Worm (Caenorhabditis elegans): ENCODE data around the gene unc-64.
A peak's percentile ranks its signal among the peaks of the same experiment; 100 is the strongest.

unc-64 gene

ce11 chrIII:13307107-13307506, 30.0 kb downstream of the unc-64 start, which contains the start of the genes klp-19 and slc-36.1 (continued):
- TF ChIP-seq nhr-237 (tag; optimal IDR thresholded peaks at IDR 0.05) (no peak), fkh-2 (tag; optimal IDR thresholded peaks at IDR 0.05) (no peak), ama-1 (optimal IDR thresholded peaks at IDR 0.05) (no peak), mdl-1 (tag; optimal IDR thresholded peaks at IDR 0.05) (no peak), nhr-12 (tag; optimal IDR thresholded peaks at IDR 0.05) (no peak)

DNA sequence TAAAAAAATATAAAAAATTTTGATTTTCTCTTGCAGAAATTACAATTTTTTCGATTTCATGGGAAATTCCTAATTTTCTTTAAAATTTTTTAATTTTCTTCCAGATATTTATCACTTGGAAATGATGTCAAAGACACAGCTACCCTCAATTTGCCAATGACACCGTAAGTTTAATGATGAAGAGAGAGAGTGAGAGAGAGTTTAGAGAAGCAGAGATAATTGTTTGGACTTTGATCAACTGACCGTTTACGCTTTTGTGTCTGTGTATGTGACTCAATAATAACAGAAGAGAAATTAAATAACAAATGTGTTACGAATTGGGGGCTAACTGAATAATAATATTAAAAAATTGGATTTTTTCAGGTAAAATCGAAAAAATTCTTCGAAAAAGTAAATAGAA, 33.5 kb downstream of the unc-64 start:
- TF ChIP-seq egl-5 (tag; optimal IDR thresholded peaks at IDR 0.05) (no peak), fkh-10 (GFP tag; optimal IDR thresholded peaks at IDR 0.05) (no peak), elt-2 (tag; optimal IDR thresholded peaks at IDR 0.05) (peak; percentile 32), pqm-1 (tag; optimal IDR thresholded peaks at IDR 0.05) (peak; percentile 56), nhr-23 (tag; optimal IDR thresholded peaks at IDR 0.05) (peak; percentile 26), pha-4 (tag; optimal IDR thresholded peaks at IDR 0.05) (peak; percentile 67), nhr-12 (tag; optimal IDR thresholded peaks at IDR 0.05) (no peak), sea-2 (GFP tag; optimal IDR thresholded peaks at IDR 0.05) (no peak), lin-15B (tag; optimal IDR thresholded peaks at IDR 0.05) (no peak)

- TF ChIP-seq nhr-23 (tag; optimal IDR thresholded peaks at IDR 0.05) (peak; percentile 64), mml-1 (tag; optimal IDR thresholded peaks at IDR 0.05) (no peak), nhr-76 (tag; optimal IDR thresholded peaks at IDR 0.05) (no peak), ceh-16 (tag; optimal IDR thresholded peaks at IDR 0.05) (no peak), pha-4 (tag; optimal IDR thresholded peaks at IDR 0.05) (peak; percentile 69), nfya-1 (tag; optimal IDR thresholded peaks at IDR 0.05; ENCODE audit: insufficient read depth) (peak; percentile 55), ceh-28 (tag; optimal IDR thresholded peaks at IDR 0.05) (peak; percentile 34), fkh-10 (GFP tag; optimal IDR thresholded peaks at IDR 0.05) (no peak), nhr-25 (tag; optimal IDR thresholded peaks at IDR 0.05) (peak; percentile 16), jun-1 (tag; optimal IDR thresholded peaks at IDR 0.05) (no peak), nhr-237 (tag; optimal IDR thresholded peaks at IDR 0.05) (no peak), lin-15B (tag; optimal IDR thresholded peaks at IDR 0.05) (peak; percentile 46), nhr-43 (tag; optimal IDR thresholded peaks at IDR 0.05; ENCODE audit: poor library complexity, severe bottlenecking) (no peak)
Measured at ce11 chrIII:13313788-13314187, 36.7 kb downstream of the unc-64 start, which contains the start of gene Y43F4B.10. TSS of gene Y43F4B.10 (plus strand) at chrIII:13314068.

- TF ChIP-seq jun-1 (tag; optimal IDR thresholded peaks at IDR 0.05), result no peak
- no peak for TF ChIP-seq lin-15B (tag; optimal IDR thresholded peaks at IDR 0.05)
- TF ChIP-seq hmg-11 (tag; optimal IDR thresholded peaks at IDR 0.05), result no peak
- no peak for TF ChIP-seq pha-4 (tag; optimal IDR thresholded peaks at IDR 0.05)
- no peak for TF ChIP-seq skn-1 (tag; optimal IDR thresholded peaks at IDR 0.05)
- TF ChIP-seq elt-1 (tag; optimal IDR thresholded peaks at IDR 0.05), result no peak
- no peak for TF ChIP-seq lsy-12 (tag; optimal IDR thresholded peaks at IDR 0.05)
- TF ChIP-seq ceh-16 (tag; optimal IDR thresholded peaks at IDR 0.05), result no peak
- no peak for TF ChIP-seq egl-5 (tag; optimal IDR thresholded peaks at IDR 0.05)
- TF ChIP-seq ceh-9 (tag; optimal IDR thresholded peaks at IDR 0.05), result no peak
Measured at ce11 chrIII:13314636-13315035, 37.6 kb downstream of the unc-64 start.

ce11 chrIII:13315071-13315470, 38.0 kb downstream of the unc-64 start, which contains the start of gene dph-7:
TSS of gene dph-7 (plus strand) at chrIII:13315123.
- TF ChIP-seq nhr-11 (tag; optimal IDR thresholded peaks at IDR 0.05) (no peak), nhr-28 (tag; optimal IDR thresholded peaks at IDR 0.05) (no peak), elt-2 (tag; optimal IDR thresholded peaks at IDR 0.05) (no peak), mdl-1 (tag; optimal IDR thresholded peaks at IDR 0.05) (no peak), ceh-28 (tag; optimal IDR thresholded peaks at IDR 0.05) (no peak), ceh-9 (tag; optimal IDR thresholded peaks at IDR 0.05) (no peak), nhr-43 (tag; optimal IDR thresholded peaks at IDR 0.05; ENCODE audit: poor library complexity, severe bottlenecking) (no peak)

- no peak for TF ChIP-seq ceh-82 (tag; optimal IDR thresholded peaks at IDR 0.05)
- TF ChIP-seq ceh-28 (tag; optimal IDR thresholded peaks at IDR 0.05), result no peak
- TF ChIP-seq hmg-11 (tag; optimal IDR thresholded peaks at IDR 0.05), result no peak
- no peak for TF ChIP-seq ceh-9 (tag; optimal IDR thresholded peaks at IDR 0.05)
- TF ChIP-seq lsy-12 (tag; optimal IDR thresholded peaks at IDR 0.05), result no peak
- TF ChIP-seq ZK546.5 (tag; optimal IDR thresholded peaks at IDR 0.05), result no peak
- TF ChIP-seq fkh-10 (GFP tag; optimal IDR thresholded peaks at IDR 0.05), result no peak
- TF ChIP-seq egl-5 (tag; optimal IDR thresholded peaks at IDR 0.05), result no peak
- TF ChIP-seq nhr-67 (tag; optimal IDR thresholded peaks at IDR 0.05), result no peak
- TF ChIP-seq jun-1 (tag; optimal IDR thresholded peaks at IDR 0.05), result no peak
- TF ChIP-seq daf-12 (tag; optimal IDR thresholded peaks at IDR 0.05), result no peak
Measured at ce11 chrIII:13316935-13317334, 39.9 kb downstream of the unc-64 start.

Measured in whole organism, L3 larva.